Fruit fly (Drosophila melanogaster) whole organism, adult: ENCODE data around the gene CG12783.

ENCODE experiments used
- CG11617 ChIP-seq: fragments of 200-800 bp; sonication (Bioruptor generic); optimal IDR thresholded peaks from 2 replicates; lab custom pipeline; 2017; ENCODE audit warnings: mild to moderate bottlenecking, missing biosample characterization, missing genetic modification reagents, missing genetic modification characterization
- CG12768 ChIP-seq: fragments of 200-800 bp; sonication (Bioruptor generic); optimal IDR thresholded peaks from 2 replicates; lab custom pipeline; 2017; ENCODE audit warnings: missing biosample characterization, missing genetic modification characterization, mild to moderate bottlenecking, moderate library complexity, missing genetic modification reagents
- CG14711 ChIP-seq: fragments of 200-800 bp; sonication (Bioruptor generic); optimal IDR thresholded peaks from 2 replicates; lab custom pipeline; 2018; ENCODE audit warnings: missing biosample characterization, mild to moderate bottlenecking, missing genetic modification characterization, moderate library complexity
- CG1620 ChIP-seq: fragments of 200-800 bp; sonication (Bioruptor generic); optimal IDR thresholded peaks from 2 replicates; lab custom pipeline; 2016; ENCODE audit warnings: missing biosample characterization, missing genetic modification characterization
- CG33017 ChIP-seq: fragments of 200-800 bp; sonication (Bioruptor generic); optimal IDR thresholded peaks from 2 replicates; lab custom pipeline; 2018; ENCODE audit warnings: missing biosample characterization, mild to moderate bottlenecking, missing genetic modification characterization, moderate library complexity
- CG5204 ChIP-seq: fragments of 200-800 bp; sonication (Bioruptor generic); optimal IDR thresholded peaks from 2 replicates; lab custom pipeline; 2016; ENCODE audit warnings: missing biosample characterization, missing genetic modification characterization
- CG7045 ChIP-seq: fragments of 200-800 bp; sonication (Bioruptor generic); optimal IDR thresholded peaks from 2 replicates; lab custom pipeline; 2017; ENCODE audit warnings: missing biosample characterization, mild to moderate bottlenecking, missing genetic modification characterization
- CG7101 ChIP-seq: fragments of 200-800 bp; sonication (Bioruptor generic); optimal IDR thresholded peaks from 2 replicates; lab custom pipeline; 2018; ENCODE audit warnings: missing biosample characterization, mild to moderate bottlenecking, missing genetic modification characterization, moderate library complexity
- Clk ChIP-seq: fragments of 200-800 bp; sonication (Bioruptor generic); optimal IDR thresholded peaks from 2 replicates; lab custom pipeline; 2017; ENCODE audit warnings: missing biosample characterization, missing genetic modification characterization
- Crg-1 ChIP-seq: fragments of 200-800 bp; sonication (Bioruptor generic); optimal IDR thresholded peaks from 2 replicates; lab custom pipeline; 2016; ENCODE audit warnings: missing biosample characterization, missing genetic modification characterization
- Hr96 ChIP-seq: fragments of 200-800 bp; sonication (Bioruptor generic); optimal IDR thresholded peaks from 2 replicates; lab custom pipeline; 2016; ENCODE audit warnings: missing biosample characterization, missing genetic modification characterization
- Mnt ChIP-seq: fragments of 200-800 bp; sonication (Bioruptor generic); optimal IDR thresholded peaks from 2 replicates; lab custom pipeline; 2016; ENCODE audit warnings: missing biosample characterization, mild to moderate bottlenecking, missing genetic modification characterization
- bab1 ChIP-seq: fragments of 200-800 bp; sonication (Bioruptor generic); optimal IDR thresholded peaks from 3 replicates; lab custom pipeline; 2019; ENCODE audit warnings: missing biosample characterization, mild to moderate bottlenecking, missing genetic modification characterization, moderate library complexity
- cic ChIP-seq: fragments of 200-800 bp; sonication (Bioruptor generic); optimal IDR thresholded peaks from 2 replicates; lab custom pipeline; 2017; ENCODE audit warnings: missing biosample characterization, mild to moderate bottlenecking, missing genetic modification characterization, moderate library complexity
- cnc ChIP-seq, 2 experiments: fragments of >200 bp; optimal IDR thresholded peaks; 2 replicates each; lab custom pipeline; 2017
- kay ChIP-seq: fragments of 200-800 bp; sonication (Bioruptor generic); peaks from one replicate; lab custom pipeline; 2016; ENCODE audit warnings: missing biosample characterization, missing genetic modification characterization, borderline replicate concordance
- ovo ChIP-seq: fragments of 200-800 bp; sonication (Bioruptor generic); optimal IDR thresholded peaks from 2 replicates; lab custom pipeline; 2016; ENCODE audit warnings: missing biosample characterization, missing genetic modification characterization
- pad ChIP-seq: fragments of 200-800 bp; sonication (Bioruptor generic); optimal IDR thresholded peaks from 3 replicates; lab custom pipeline; 2017; ENCODE audit warnings: missing biosample characterization, missing genetic modification characterization, mild to moderate bottlenecking, moderate library complexity, missing genetic modification reagents
- tj ChIP-seq: fragments of 200-800 bp; sonication (Bioruptor generic); optimal IDR thresholded peaks from 3 replicates; lab custom pipeline; 2017; ENCODE audit warnings: missing biosample characterization, mild to moderate bottlenecking, missing genetic modification characterization, moderate library complexity
- toe ChIP-seq: fragments of 200-800 bp; sonication (Bioruptor generic); optimal IDR thresholded peaks from 2 replicates; lab custom pipeline; 2016; ENCODE audit warnings: missing biosample characterization, missing genetic modification characterization

CG12783 gene

DNA sequence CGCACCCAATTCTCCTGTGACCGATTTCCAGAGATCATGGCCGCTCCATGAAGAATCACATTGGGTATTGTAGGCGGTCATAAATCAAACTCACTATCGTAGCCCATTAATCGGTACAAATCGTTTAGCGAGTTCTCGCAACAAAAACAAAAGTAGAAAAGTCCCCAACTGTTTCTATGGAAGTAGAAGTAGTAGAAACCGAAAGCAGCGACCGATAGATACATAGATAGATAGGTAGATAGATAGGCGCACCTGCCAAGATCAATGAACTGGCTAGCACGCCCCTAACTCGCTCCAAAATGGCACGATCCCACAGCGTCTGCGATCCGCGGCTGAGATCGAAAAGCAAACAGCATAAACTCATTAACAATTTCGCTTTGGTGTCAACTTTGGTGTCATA lies 12.5 kb downstream of the CG12783 start:
- TF ChIP-seq toe (GFP tag; lab: Kevin White, UChicago): no peak
- no peak for TF ChIP-seq CG1620 (GFP tag; lab: Kevin White, UChicago)
- TF ChIP-seq cic: no peak

DNA sequence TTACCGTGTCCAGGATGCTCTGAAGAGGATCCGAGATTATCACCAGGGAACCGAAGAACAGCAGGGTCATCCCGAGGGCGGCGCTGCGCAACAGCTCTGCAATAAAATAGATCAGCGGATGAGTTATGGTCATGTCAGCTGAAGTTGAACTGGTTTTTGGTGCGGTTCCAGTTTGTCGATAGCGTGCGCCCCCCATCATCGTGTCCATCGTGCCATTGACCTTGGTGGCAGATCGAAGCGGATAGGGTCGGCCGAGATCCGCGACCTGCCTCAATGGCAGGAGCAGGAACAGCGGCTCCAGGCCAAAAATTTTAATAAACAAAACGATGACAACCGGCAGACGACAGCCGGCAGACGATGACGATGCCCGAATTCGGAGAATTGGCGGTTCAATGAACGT lies 13.6 kb downstream of the CG12783 start:
- TF ChIP-seq Hr96 (GFP tag; lab: Kevin White, UChicago) (no peak), kay (GFP tag; lab: Kevin White, UChicago) (no peak), cnc (optimal IDR thresholded peaks at IDR 0.05; lab: Kevin White, UChicago) (no peak), bab1 (GFP tag; lab: Kevin White, UChicago) (no peak), cic (no peak), CG1620 (GFP tag; lab: Kevin White, UChicago) (no peak), Mnt (GFP tag; lab: Kevin White, UChicago) (no peak), toe (GFP tag; lab: Kevin White, UChicago) (no peak), CG11617 (GFP tag; lab: Kevin White, UChicago) (no peak), pad (GFP tag; lab: Kevin White, UChicago) (no peak), CG14711 (tag; lab: Kevin White, UChicago) (no peak), CG5204 (GFP tag; lab: Kevin White, UChicago) (no peak), CG33017 (tag; lab: Kevin White, UChicago) (no peak), Crg-1 (GFP tag; lab: Kevin White, UChicago) (no peak), Clk (GFP tag; lab: Kevin White, UChicago) (no peak), CG7101 (tag; lab: Kevin White, UChicago) (no peak), tj (GFP tag; lab: Kevin White, UChicago) (no peak), CG12768 (GFP tag; lab: Kevin White, UChicago) (no peak), ovo (GFP tag; lab: Kevin White, UChicago) (no peak), CG7045 (no peak)

DNA sequence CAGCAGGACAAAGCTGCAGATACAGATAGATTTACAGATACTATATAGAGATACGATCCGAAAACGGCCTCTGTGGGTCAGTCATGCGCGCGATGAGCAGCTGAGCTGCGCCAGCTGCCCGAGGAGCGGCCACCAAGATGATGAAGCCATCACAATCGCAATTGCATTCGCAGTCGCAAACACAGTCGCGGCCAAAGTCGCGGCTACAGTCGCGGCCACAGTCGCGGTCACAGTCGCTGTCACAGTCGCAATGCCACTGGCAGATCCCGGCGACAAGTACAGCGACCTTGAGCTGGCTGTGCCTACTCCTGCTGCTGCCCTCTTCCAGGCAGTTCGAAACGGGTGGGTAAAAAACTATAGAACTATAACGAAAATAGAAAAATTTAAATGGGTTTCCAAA lies 18.2 kb downstream of the CG12783 start:
- TF ChIP-seq toe (GFP tag; lab: Kevin White, UChicago): no peak

DNA sequence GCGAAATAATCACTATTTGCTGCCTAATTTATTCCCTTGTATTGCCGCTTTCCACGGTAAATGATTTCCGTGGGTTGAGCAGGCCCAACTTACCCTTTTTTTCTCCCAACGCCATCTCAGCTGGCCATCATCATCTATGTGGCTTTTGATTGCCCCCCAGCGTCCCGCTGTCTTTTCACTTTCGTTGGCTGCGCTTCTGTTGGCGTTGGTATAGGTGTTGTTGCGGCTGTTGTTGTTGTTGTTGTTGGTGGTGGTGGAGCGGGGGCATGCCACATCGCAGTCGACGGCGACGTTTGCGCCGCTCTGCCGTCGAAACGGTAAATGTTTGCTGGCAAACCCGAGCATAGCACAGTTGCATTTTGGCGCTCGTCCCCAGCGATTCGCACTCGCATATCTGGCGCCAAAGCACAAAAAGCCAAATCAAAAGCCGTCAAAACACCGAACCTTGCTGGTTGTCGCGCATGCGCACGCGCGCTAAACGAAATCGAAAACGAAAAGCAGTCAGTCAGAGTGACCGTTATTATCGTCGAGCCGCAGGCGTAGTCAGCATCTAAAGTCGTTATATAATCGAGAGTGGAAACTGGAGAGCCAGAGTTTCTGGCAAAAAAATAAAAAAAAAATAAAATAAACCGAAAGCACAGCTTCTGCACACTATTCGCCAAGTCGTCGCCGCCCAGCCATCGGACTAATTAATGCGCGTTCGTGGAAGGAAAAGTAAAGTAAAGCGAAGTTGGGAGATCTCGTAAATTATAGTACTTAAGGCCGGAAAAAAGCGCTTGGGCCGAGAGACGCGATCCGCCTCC lies 18.9 kb downstream of the CG12783 start, which contains the start of gene CG14892:
Gene CG14892 (plus strand): TSS at position 359 of the 803 bp plus-strand sequence.
- TF ChIP-seq CG7101 (tag; lab: Kevin White, UChicago) (no peak), CG14711 (tag; lab: Kevin White, UChicago) (no peak), cic (no peak), Hr96 (GFP tag; lab: Kevin White, UChicago) (no peak), tj (GFP tag; lab: Kevin White, UChicago) (no peak), kay (GFP tag; lab: Kevin White, UChicago) (no peak), toe (GFP tag; lab: Kevin White, UChicago) (no peak), CG1620 (GFP tag; lab: Kevin White, UChicago) (no peak), CG33017 (tag; lab: Kevin White, UChicago) (no peak), Clk (GFP tag; lab: Kevin White, UChicago) (no peak), CG11617 (GFP tag; lab: Kevin White, UChicago) (no peak), pad (GFP tag; lab: Kevin White, UChicago) (no peak), bab1 (GFP tag; lab: Kevin White, UChicago) (no peak), CG5204 (GFP tag; lab: Kevin White, UChicago) (no peak), CG12768 (GFP tag; lab: Kevin White, UChicago) (no peak), cnc (optimal IDR thresholded peaks at IDR 0.05; lab: Kevin White, UChicago) (no peak), Mnt (GFP tag; lab: Kevin White, UChicago) (no peak)

DNA sequence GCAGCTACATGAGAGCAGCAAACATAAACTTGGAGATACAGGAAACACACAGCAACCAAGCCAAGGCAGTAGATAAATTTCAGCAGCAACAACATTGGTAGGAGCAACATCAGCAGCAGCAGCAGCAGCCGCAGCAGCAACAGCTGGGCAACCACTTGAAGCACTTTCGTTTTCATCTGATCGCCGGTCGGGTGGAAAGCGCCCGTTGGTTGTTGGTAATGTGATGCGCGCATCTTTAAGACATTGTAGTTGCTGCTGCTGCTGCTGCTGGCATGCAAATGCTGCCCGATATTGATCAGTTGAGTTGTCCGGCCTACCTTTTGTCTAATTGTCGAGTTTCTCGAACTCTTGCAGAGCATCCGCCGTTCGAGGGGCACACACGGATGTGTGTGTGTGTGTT lies 21.8 kb downstream of the CG12783 start:
- TF ChIP-seq cic (no peak), CG11617 (GFP tag; lab: Kevin White, UChicago) (no peak), CG33017 (tag; lab: Kevin White, UChicago) (no peak), tj (GFP tag; lab: Kevin White, UChicago) (no peak), ovo (GFP tag; lab: Kevin White, UChicago) (no peak), toe (GFP tag; lab: Kevin White, UChicago) (no peak), CG7045 (no peak), CG7101 (tag; lab: Kevin White, UChicago) (no peak), bab1 (GFP tag; lab: Kevin White, UChicago) (no peak), Crg-1 (GFP tag; lab: Kevin White, UChicago) (no peak), Clk (GFP tag; lab: Kevin White, UChicago) (no peak), kay (GFP tag; lab: Kevin White, UChicago) (no peak), pad (GFP tag; lab: Kevin White, UChicago) (no peak), CG5204 (GFP tag; lab: Kevin White, UChicago) (no peak), cnc (optimal IDR thresholded peaks at IDR 0.05; lab: Kevin White, UChicago) (no peak), CG14711 (tag; lab: Kevin White, UChicago) (no peak), Mnt (GFP tag; lab: Kevin White, UChicago) (no peak), CG12768 (GFP tag; lab: Kevin White, UChicago) (no peak), Hr96 (GFP tag; lab: Kevin White, UChicago) (no peak)

DNA sequence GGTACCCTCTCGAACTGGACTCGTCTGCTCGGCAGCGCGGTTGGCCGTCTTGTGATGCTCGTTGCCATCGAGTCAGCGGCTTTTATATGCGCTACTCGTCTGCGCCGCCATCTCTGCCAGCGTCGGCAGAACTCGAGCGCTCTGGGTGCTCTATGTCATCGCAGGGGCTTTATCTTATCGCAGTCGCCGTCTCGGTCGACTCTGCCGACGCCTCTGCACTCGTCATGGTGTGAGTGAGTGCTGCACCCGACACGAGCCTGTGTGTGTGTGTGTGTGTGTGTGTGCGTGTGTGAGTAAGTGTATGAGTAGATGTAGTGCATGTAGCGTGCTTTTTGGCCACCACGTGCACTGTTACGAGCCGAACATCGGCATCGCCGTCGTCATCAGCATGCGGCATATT lies 29.6 kb downstream of the CG12783 start, which contains the start of gene Scp2:
Gene Scp2 (minus strand): TSS at position 59 of the 400 bp plus-strand sequence.
- TF ChIP-seq CG1620 (GFP tag; lab: Kevin White, UChicago) (no peak), Crg-1 (GFP tag; lab: Kevin White, UChicago) (no peak), CG5204 (GFP tag; lab: Kevin White, UChicago) (no peak), ovo (GFP tag; lab: Kevin White, UChicago) (no peak), CG14711 (tag; lab: Kevin White, UChicago) (no peak), bab1 (GFP tag; lab: Kevin White, UChicago) (no peak), CG7045 (no peak), cic (no peak), CG7101 (tag; lab: Kevin White, UChicago) (no peak), Hr96 (GFP tag; lab: Kevin White, UChicago) (no peak), kay (GFP tag; lab: Kevin White, UChicago) (no peak), pad (GFP tag; lab: Kevin White, UChicago) (no peak), CG33017 (tag; lab: Kevin White, UChicago) (no peak)
